Fruit fly (Drosophila melanogaster) whole organism, embryonic: ENCODE results near the gene Sfp65A.

Experiments used
- Antp ChIP-seq: fragments of 200-800 bp; sonication (Bioruptor generic); optimal IDR thresholded peaks from 3 replicates; lab custom pipeline; 2016; ENCODE audit warnings: missing biosample characterization, missing genetic modification characterization
- Atf3 ChIP-seq: fragments of 200-800 bp; sonication (Bioruptor generic); optimal IDR thresholded peaks from 3 replicates; lab custom pipeline; 2016; ENCODE audit warnings: missing biosample characterization, missing genetic modification characterization
- Atf6 ChIP-seq: fragments of 200-800 bp; sonication (Bioruptor generic); IDR thresholded peaks from 2 replicates; pipeline ENCODE4 v1.3.6; 2022; ENCODE audit warnings: missing biosample characterization, missing genetic modification characterization
- CG10366 ChIP-seq: fragments of 200-800 bp; sonication (Bioruptor generic); IDR thresholded peaks from 2 replicates; pipeline ENCODE4 v1.3.6; 2022; ENCODE audit warnings: missing biosample characterization, missing genetic modification characterization
- CG11398 ChIP-seq: fragments of 200-800 bp; sonication (Bioruptor generic); optimal IDR thresholded peaks from 2 replicates; lab custom pipeline; 2016; ENCODE audit warnings: missing biosample characterization, missing genetic modification characterization
- CG11723 ChIP-seq: fragments of 200-800 bp; sonication (Bioruptor generic); optimal IDR thresholded peaks from 2 replicates; lab custom pipeline; 2017; ENCODE audit warnings: missing biosample characterization, mild to moderate bottlenecking, missing genetic modification characterization
- CG12236 ChIP-seq: fragments of 200-800 bp; sonication (Bioruptor generic); optimal IDR thresholded peaks from 2 replicates; lab custom pipeline; 2016; ENCODE audit warnings: missing biosample characterization, missing genetic modification characterization
- CG1233 ChIP-seq: fragments of 200-800 bp; sonication (Bioruptor generic); optimal IDR thresholded peaks from 4 replicates; lab custom pipeline; 2018; ENCODE audit warnings: missing biosample characterization, mild to moderate bottlenecking, missing genetic modification characterization
- CG12744 ChIP-seq: fragments of 200-800 bp; sonication (Bioruptor generic); optimal IDR thresholded peaks from 2 replicates; lab custom pipeline; 2016; ENCODE audit warnings: missing biosample characterization, missing genetic modification characterization
- CG13287 ChIP-seq: fragments of 200-800 bp; sonication (Bioruptor generic); IDR thresholded peaks from 2 replicates; pipeline ENCODE4 v1.3.6; 2022; ENCODE audit warnings: missing biosample characterization, missing genetic modification characterization; ENCODE audit not compliant: partially characterized antibody
- CG13894 ChIP-seq: fragments of 200-800 bp; sonication (Bioruptor generic); optimal IDR thresholded peaks from 3 replicates; lab custom pipeline; 2018; ENCODE audit warnings: missing biosample characterization, mild to moderate bottlenecking, missing genetic modification characterization, moderate library complexity
- CG14050 ChIP-seq: fragments of 200-800 bp; sonication (Bioruptor generic); IDR thresholded peaks from 3 replicates; pipeline ENCODE4 v1.3.6; 2022; ENCODE audit warnings: missing biosample characterization, missing genetic modification characterization
- CG15011 ChIP-seq: fragments of 200-800 bp; sonication (Bioruptor generic); optimal IDR thresholded peaks from 3 replicates; lab custom pipeline; 2018; ENCODE audit warnings: missing biosample characterization, mild to moderate bottlenecking, missing genetic modification characterization
- CG15073 ChIP-seq: fragments of 200-800 bp; sonication (Bioruptor generic); optimal IDR thresholded peaks from 2 replicates; lab custom pipeline; 2016; ENCODE audit warnings: missing biosample characterization, missing genetic modification characterization
- CG17612 ChIP-seq: fragments of 200-800 bp; sonication (Bioruptor generic); IDR thresholded peaks from 2 replicates; pipeline ENCODE4 v1.3.6; 2022; ENCODE audit warnings: missing biosample characterization, missing genetic modification characterization
- CG2120 ChIP-seq: fragments of 200-800 bp; sonication (Bioruptor generic); optimal IDR thresholded peaks from 3 replicates; lab custom pipeline; 2016; ENCODE audit warnings: missing biosample characterization, missing genetic modification characterization
- CG2678 ChIP-seq: fragments of 200-800 bp; sonication (Bioruptor generic); optimal IDR thresholded peaks from 3 replicates; lab custom pipeline; 2019; ENCODE audit warnings: missing biosample characterization, mild to moderate bottlenecking, missing genetic modification characterization, moderate library complexity
- CG30020 ChIP-seq: fragments of 200-800 bp; optimal IDR thresholded peaks from 2 replicates; lab custom pipeline; 2019; ENCODE audit warnings: missing biosample characterization, mild to moderate bottlenecking, missing genetic modification characterization, moderate library complexity
- CG32767 ChIP-seq: fragments of 200-800 bp; sonication (Bioruptor generic); IDR thresholded peaks from 2 replicates; pipeline ENCODE4 v1.3.6; 2022; ENCODE audit warnings: missing biosample characterization, missing genetic modification characterization
- CG43689 ChIP-seq: fragments of 200-800 bp; sonication (Bioruptor generic); IDR thresholded peaks from 2 replicates; pipeline ENCODE4 v1.3.6; 2022; ENCODE audit warnings: missing biosample characterization, missing genetic modification characterization
- CG4424 ChIP-seq: fragments of 200-800 bp; sonication (Bioruptor generic); optimal IDR thresholded peaks from 3 replicates; lab custom pipeline; 2016; ENCODE audit warnings: missing biosample characterization, missing genetic modification characterization
- CG6689 ChIP-seq: fragments of 200-800 bp; sonication (Bioruptor generic); IDR thresholded peaks from 2 replicates; pipeline ENCODE4 v1.3.6; 2022; ENCODE audit warnings: missing biosample characterization, missing genetic modification characterization
- CG6791 ChIP-seq: fragments of 200-800 bp; sonication (Bioruptor generic); IDR thresholded peaks from 3 replicates; pipeline ENCODE4 v1.3.6; 2022; ENCODE audit warnings: missing biosample characterization, missing genetic modification characterization; ENCODE audit not compliant: partially characterized antibody
- CG6813 ChIP-seq: fragments of 200-800 bp; sonication (Bioruptor generic); optimal IDR thresholded peaks from 2 replicates; lab custom pipeline; 2017; ENCODE audit warnings: missing biosample characterization, missing genetic modification characterization, mild to moderate bottlenecking, moderate library complexity, missing genetic modification reagents
- CG7271 ChIP-seq: fragments of 200-800 bp; sonication (Bioruptor generic); optimal IDR thresholded peaks from 2 replicates; lab custom pipeline; 2018; ENCODE audit warnings: missing biosample characterization, mild to moderate bottlenecking, missing genetic modification characterization, moderate library complexity
- CG9797 ChIP-seq: fragments of 200-800 bp; sonication (Bioruptor generic); optimal IDR thresholded peaks from 3 replicates; lab custom pipeline; 2018; ENCODE audit warnings: missing biosample characterization, mild to moderate bottlenecking, missing genetic modification characterization
- Dfd ChIP-seq, 2 experiments: fragments of >200 bp; optimal IDR thresholded peaks; 2 replicates each; lab custom pipeline; 2017; ENCODE audit warnings: missing biosample characterization in 2 of 2, missing genetic modification characterization in 2 of 2
- ERR ChIP-seq: fragments of 200-800 bp; sonication (Bioruptor generic); optimal IDR thresholded peaks from 2 replicates; lab custom pipeline; 2016; ENCODE audit warnings: missing biosample characterization, missing genetic modification characterization
- H15 ChIP-seq: fragments of 200-800 bp; sonication (Bioruptor generic); IDR thresholded peaks from 3 replicates; pipeline ENCODE4 v1.3.6; 2022; ENCODE audit warnings: missing biosample characterization, missing genetic modification characterization
- Jarid2 ChIP-seq: fragments of 200-800 bp; sonication (Bioruptor generic); optimal IDR thresholded peaks from 3 replicates; lab custom pipeline; 2017; ENCODE audit warnings: mild to moderate bottlenecking, missing biosample characterization, missing genetic modification reagents, missing genetic modification characterization
- NFAT ChIP-seq: fragments of 200-800 bp; sonication (Bioruptor generic); IDR thresholded peaks from 2 replicates; pipeline ENCODE4 v1.3.6; 2022; ENCODE audit warnings: missing biosample characterization, missing genetic modification characterization
- Neu2 ChIP-seq: fragments of 200-800 bp; sonication (Bioruptor generic); optimal IDR thresholded peaks from 3 replicates; lab custom pipeline; 2016; ENCODE audit warnings: missing biosample characterization, missing genetic modification characterization, borderline replicate concordance
- ac ChIP-seq: fragments of 200-800 bp; sonication (Bioruptor generic); optimal IDR thresholded peaks from 3 replicates; lab custom pipeline; 2017; ENCODE audit warnings: missing biosample characterization, mild to moderate bottlenecking, missing genetic modification characterization
- aop ChIP-seq: fragments of 200-800 bp; sonication (Bioruptor generic); IDR thresholded peaks from 2 replicates; pipeline ENCODE4 v1.3.6; 2022; ENCODE audit warnings: missing biosample characterization, missing genetic modification characterization
- bbx ChIP-seq: fragments of 200-800 bp; sonication (Bioruptor generic); IDR thresholded peaks from 2 replicates; pipeline ENCODE4 v1.3.6; 2022; ENCODE audit warnings: missing biosample characterization, missing genetic modification characterization; ENCODE audit not compliant: partially characterized antibody
- bsh ChIP-seq, 2 experiments: fragments of 200-800 bp; sonication (Bioruptor generic); optimal IDR thresholded peaks; 2 replicates each; lab custom pipeline; 2017 to 2018; ENCODE audit warnings: mild to moderate bottlenecking in 2 of 2, missing biosample characterization in 2 of 2, missing genetic modification characterization in 2 of 2, moderate library complexity in 1 of 2
- emc ChIP-seq: fragments of 200-800 bp; sonication (Bioruptor generic); optimal IDR thresholded peaks from 2 replicates; lab custom pipeline; 2016; ENCODE audit warnings: missing biosample characterization, missing genetic modification characterization
- fd102C ChIP-seq: fragments of 200-800 bp; sonication (Bioruptor generic); optimal IDR thresholded peaks from 2 replicates; lab custom pipeline; 2018; ENCODE audit warnings: missing biosample characterization, mild to moderate bottlenecking, missing genetic modification characterization, moderate library complexity
- kni ChIP-seq: fragments of 200-800 bp; sonication (Bioruptor generic); optimal IDR thresholded peaks from 3 replicates; lab custom pipeline; 2017; ENCODE audit warnings: mild to moderate bottlenecking, missing biosample characterization, missing genetic modification reagents, missing genetic modification characterization
- maf-S ChIP-seq: fragments of 200-800 bp; sonication (Bioruptor generic); optimal IDR thresholded peaks from 2 replicates; lab custom pipeline; 2016; ENCODE audit warnings: missing biosample characterization, missing genetic modification characterization
- nerfin-1 ChIP-seq: fragments of 200-800 bp; sonication (Bioruptor generic); optimal IDR thresholded peaks from 3 replicates; lab custom pipeline; 2019; ENCODE audit warnings: missing biosample characterization, mild to moderate bottlenecking, missing genetic modification characterization, moderate library complexity
- psq ChIP-seq: fragments of 200-800 bp; sonication (Bioruptor generic); optimal IDR thresholded peaks from 2 replicates; lab custom pipeline; 2017; ENCODE audit warnings: missing biosample characterization, missing genetic modification characterization
- pzg ChIP-seq: fragments of 200-800 bp; sonication (Bioruptor generic); optimal IDR thresholded peaks from 3 replicates; lab custom pipeline; 2018; ENCODE audit warnings: missing biosample characterization, mild to moderate bottlenecking, missing genetic modification characterization, moderate library complexity
- ro ChIP-seq: fragments of 200-800 bp; sonication (Bioruptor generic); IDR thresholded peaks from 2 replicates; pipeline ENCODE4 v1.3.6; 2022; ENCODE audit warnings: missing biosample characterization, missing genetic modification characterization
- ssp ChIP-seq: fragments of 200-800 bp; sonication (Bioruptor generic); IDR thresholded peaks from 2 replicates; pipeline ENCODE4 v1.3.6; 2022; ENCODE audit warnings: missing biosample characterization, missing genetic modification characterization
- unc-4 ChIP-seq: fragments of 200-800 bp; sonication (Bioruptor generic); IDR thresholded peaks from 2 replicates; pipeline ENCODE4 v1.3.6; 2022; ENCODE audit warnings: missing biosample characterization, missing genetic modification characterization; ENCODE audit not compliant: partially characterized antibody
- wdn ChIP-seq: fragments of 200-800 bp; sonication (Bioruptor generic); IDR thresholded peaks from 2 replicates; pipeline ENCODE4 v1.3.6; 2022; ENCODE audit warnings: missing biosample characterization, missing genetic modification characterization
- wek ChIP-seq: fragments of 200-800 bp; sonication (Bioruptor generic); optimal IDR thresholded peaks from 3 replicates; lab custom pipeline; 2018; ENCODE audit warnings: missing biosample characterization, mild to moderate bottlenecking, missing genetic modification characterization, moderate library complexity

Gene Sfp65A

DNA sequence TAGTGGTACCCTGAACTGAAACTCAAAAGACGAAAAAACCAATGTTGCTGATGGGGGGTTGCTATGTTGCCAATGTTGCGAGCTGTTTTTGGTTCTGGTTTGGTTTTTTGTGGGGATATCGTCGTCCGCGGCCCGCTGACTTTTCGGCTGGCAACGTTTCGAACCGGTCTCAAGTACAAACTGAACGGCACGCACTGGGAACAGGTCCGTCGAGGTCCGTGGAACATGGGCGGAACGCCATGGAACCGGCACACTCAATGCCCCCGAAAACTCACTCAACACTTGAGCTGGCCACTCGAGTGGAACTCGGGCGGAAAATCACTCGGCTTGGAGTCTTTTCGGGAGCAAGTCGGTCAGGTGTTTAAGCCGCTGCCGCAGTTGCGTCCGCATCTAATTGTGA, 2.2 kb downstream of the Sfp65A start, which contains the start of gene CG13300 (continued):
- TF ChIP-seq Atf3 (no peak), nerfin-1 (tag; lab: Kevin White, UChicago) (no peak), CG9797 (GFP tag; lab: Kevin White, UChicago) (no peak), fd102C (GFP tag; lab: Kevin White, UChicago) (no peak), CG12744 (GFP tag; lab: Kevin White, UChicago) (no peak), CG2678 (tag; lab: Kevin White, UChicago) (peak; percentile 17), H15 (no peak), CG32767 (no peak), CG11723 (no peak), ERR (GFP tag; lab: Kevin White, UChicago) (no peak), CG13287 (GFP tag; lab: Robert Waterston, UW) (peak; percentile 61; the same call in 1 of the 2 replicates), CG2120 (no peak), CG11398 (GFP tag; lab: Kevin White, UChicago) (no peak), Dfd (GFP tag; optimal IDR thresholded peaks at IDR 0.05; lab: Kevin White, UChicago) (no peak), Antp (GFP tag; lab: Kevin White, UChicago) (no peak), wdn (no peak), CG4424 (GFP tag; lab: Kevin White, UChicago) (no peak), pzg (GFP tag; lab: Kevin White, UChicago) (no peak), CG6791 (peak; percentile 59), Atf6 (GFP tag; lab: Robert Waterston, UW) (no peak), CG43689 (no peak), ac (no peak), CG14050 (GFP tag; lab: Robert Waterston, UW) (no peak), maf-S (GFP tag; lab: Kevin White, UChicago) (no peak), Neu2 (no peak), kni (peak; percentile 43), aop (no peak), CG30020 (no peak), CG15011 (no peak), CG10366 (GFP tag; lab: Robert Waterston, UW) (no peak), psq (GFP tag; lab: Kevin White, UChicago) (no peak), bbx (peak; percentile 78), unc-4 (GFP tag; lab: Robert Waterston, UW) (no peak), CG15073 (GFP tag; lab: Kevin White, UChicago) (no peak), ro (no peak), CG12236 (GFP tag; lab: Kevin White, UChicago) (no peak), ssp (GFP tag; lab: Robert Waterston, UW) (no peak), Jarid2 (peak; percentile 98)

DNA sequence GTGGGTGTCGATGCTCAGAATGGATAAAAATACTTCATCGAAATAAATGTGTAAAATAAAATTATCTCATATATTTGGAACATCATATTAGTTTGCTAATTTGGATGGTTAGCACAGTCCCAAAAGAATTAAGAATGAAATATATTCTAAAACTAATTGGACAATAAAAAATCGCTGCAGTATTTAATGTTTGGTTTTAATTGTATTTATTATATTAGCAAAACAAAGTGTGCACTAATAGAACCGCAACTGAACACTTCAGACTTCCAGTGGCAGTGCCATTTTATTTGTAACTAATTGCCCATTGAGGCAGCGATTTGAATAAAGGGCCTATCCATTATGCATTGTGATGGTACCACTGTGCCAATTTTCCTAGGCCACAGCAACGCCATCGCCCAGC, 5.0 kb downstream of the Sfp65A start:
- TF ChIP-seq CG7271 (tag; lab: Kevin White, UChicago): no peak
- TF ChIP-seq bsh (GFP tag; optimal IDR thresholded peaks at IDR 0.05; lab: Kevin White, UChicago): peak in 1 of 2 experiments; percentile 67

DNA sequence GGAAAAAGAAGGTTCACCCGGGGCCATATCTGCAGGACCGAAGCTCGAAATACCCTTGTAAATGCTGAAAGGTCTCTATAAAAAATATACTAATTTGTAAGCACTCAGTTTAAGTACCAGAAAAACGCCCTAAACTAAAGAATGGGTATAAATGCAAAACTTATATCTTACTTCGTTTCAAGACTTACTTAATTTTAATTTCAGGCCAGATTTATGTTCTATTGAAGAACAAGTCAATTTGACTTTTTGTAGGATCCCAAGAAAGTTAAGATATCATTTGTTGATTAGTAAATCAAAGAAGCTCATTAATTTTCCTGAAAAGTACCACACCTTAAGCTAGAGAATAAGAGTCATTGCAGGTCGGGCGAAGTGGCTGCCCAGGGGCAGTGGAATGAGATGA, 7.1 kb downstream of the Sfp65A start:
- TF ChIP-seq emc (GFP tag; lab: Kevin White, UChicago): no peak
- no peak for TF ChIP-seq CG13287 (GFP tag; lab: Robert Waterston, UW)
- TF ChIP-seq Atf3: no peak
- no peak for TF ChIP-seq CG13894 (tag; lab: Kevin White, UChicago)
- no peak for TF ChIP-seq CG17612
- no peak for TF ChIP-seq CG14050 (GFP tag; lab: Robert Waterston, UW)
- TF ChIP-seq CG6689 (GFP tag; lab: Robert Waterston, UW): no peak
- no peak for TF ChIP-seq CG6813
- TF ChIP-seq wek (GFP tag; lab: Kevin White, UChicago): no peak
- no peak for TF ChIP-seq CG6791
- no peak for TF ChIP-seq NFAT (GFP tag; lab: Robert Waterston, UW)
- TF ChIP-seq CG1233 (GFP tag; lab: Kevin White, UChicago): no peak
